Worm (Caenorhabditis elegans): ENCODE results near the gene clec-230.

ce11 chrV:15354648-15355047 lies 5.7 kb upstream of the clec-230 start, which contains the start of gene C29F3.7:
- no peak for TF ChIP-seq ztf-23 (GFP tag; IDR thresholded peaks at IDR 0.05)
- TF ChIP-seq T22C8.4 (GFP tag; IDR thresholded peaks at IDR 0.05) = no peak
- no peak for TF ChIP-seq ztf-29 (GFP tag; IDR thresholded peaks at IDR 0.05)
- TF ChIP-seq cog-1 (tag; optimal IDR thresholded peaks at IDR 0.05) = no peak
- TF ChIP-seq flt-1 (GFP tag; IDR thresholded peaks at IDR 0.05) = no peak
- TF ChIP-seq med-1 (GFP tag; optimal IDR thresholded peaks at IDR 0.05; ENCODE audit: insufficient read depth) = no peak
